Fruit fly (Drosophila melanogaster) whole organism, embryonic: ENCODE measurements around the gene CG12075.

Experiments
- Aef1 ChIP-seq: fragments of 200-800 bp; sonication (Bioruptor generic); IDR thresholded peaks from 3 replicates; pipeline ENCODE4 v1.3.6; 2022; ENCODE audit warnings: missing biosample characterization, missing genetic modification characterization
- BEAF-32 ChIP-seq: fragments of 200-800 bp; sonication (Bioruptor generic); optimal IDR thresholded peaks from 3 replicates; lab custom pipeline; 2017; ENCODE audit warnings: missing biosample characterization, missing genetic modification characterization, mild to moderate bottlenecking, moderate library complexity, missing genetic modification reagents
- CG10431 ChIP-seq: fragments of 200-800 bp; sonication (Bioruptor generic); optimal IDR thresholded peaks from 3 replicates; lab custom pipeline; 2018; ENCODE audit warnings: missing biosample characterization, mild to moderate bottlenecking, missing genetic modification characterization
- CG11247 ChIP-seq: fragments of 200-800 bp; sonication (Bioruptor generic); IDR thresholded peaks from 2 replicates; pipeline ENCODE4 v1.3.6; 2022; ENCODE audit warnings: missing biosample characterization, missing genetic modification characterization
- CG11696 ChIP-seq: fragments of 200-800 bp; sonication (Bioruptor generic); IDR thresholded peaks from 2 replicates; pipeline ENCODE4 v1.3.6; 2022; ENCODE audit warnings: missing biosample characterization, missing genetic modification characterization
- CG13123 ChIP-seq: fragments of 200-800 bp; sonication (Bioruptor generic); optimal IDR thresholded peaks from 2 replicates; lab custom pipeline; 2016; ENCODE audit warnings: missing biosample characterization, missing genetic modification characterization
- CG14860 ChIP-seq: fragments of 200-800 bp; sonication (Bioruptor generic); IDR thresholded peaks from 3 replicates; pipeline ENCODE4 v1.3.6; 2022; ENCODE audit warnings: missing biosample characterization, missing genetic modification characterization; ENCODE audit not compliant: partially characterized antibody
- CG15269 ChIP-seq: fragments of 200-800 bp; sonication (Bioruptor generic); optimal IDR thresholded peaks from 2 replicates; lab custom pipeline; 2018; ENCODE audit warnings: missing biosample characterization, mild to moderate bottlenecking, missing genetic modification characterization, moderate library complexity
- CG1603 ChIP-seq: fragments of 200-800 bp; sonication (Bioruptor generic); optimal IDR thresholded peaks from 2 replicates; lab custom pipeline; 2019; ENCODE audit warnings: missing biosample characterization, mild to moderate bottlenecking, missing genetic modification characterization, moderate library complexity
- CG16779 ChIP-seq: fragments of 200-800 bp; sonication (Bioruptor generic); IDR thresholded peaks from 2 replicates; pipeline ENCODE4 v1.3.6; 2022; ENCODE audit warnings: missing biosample characterization, missing genetic modification characterization
- CG18262 ChIP-seq: fragments of 200-800 bp; optimal IDR thresholded peaks from 3 replicates; lab custom pipeline; 2019; ENCODE audit warnings: missing biosample characterization, mild to moderate bottlenecking, missing genetic modification characterization, moderate library complexity
- CG3163 ChIP-seq: fragments of 200-800 bp; sonication (Bioruptor generic); optimal IDR thresholded peaks from 3 replicates; lab custom pipeline; 2016; ENCODE audit warnings: missing biosample characterization, missing genetic modification characterization
- CG42726 ChIP-seq: fragments of 200-800 bp; sonication (Bioruptor generic); IDR thresholded peaks from 2 replicates; pipeline ENCODE4 v1.3.6; 2022; ENCODE audit warnings: missing biosample characterization, missing genetic modification characterization; ENCODE audit not compliant: partially characterized antibody
- CG4854 ChIP-seq: fragments of 200-800 bp; sonication (Bioruptor generic); optimal IDR thresholded peaks from 2 replicates; lab custom pipeline; 2016; ENCODE audit warnings: missing biosample characterization, missing genetic modification characterization, inconsistent platforms
- CG6813 ChIP-seq: fragments of 200-800 bp; sonication (Bioruptor generic); optimal IDR thresholded peaks from 2 replicates; lab custom pipeline; 2017; ENCODE audit warnings: missing biosample characterization, missing genetic modification characterization, mild to moderate bottlenecking, moderate library complexity, missing genetic modification reagents
- CG7987 ChIP-seq: fragments of 200-800 bp; sonication (Bioruptor generic); optimal IDR thresholded peaks from 2 replicates; lab custom pipeline; 2018; ENCODE audit warnings: missing biosample characterization, mild to moderate bottlenecking, missing genetic modification characterization, moderate library complexity
- CG8478 ChIP-seq: fragments of >200 bp; optimal IDR thresholded peaks from 2 replicates; lab custom pipeline; 2018
- CG9876 ChIP-seq: fragments of 200-800 bp; sonication (Bioruptor generic); optimal IDR thresholded peaks from 2 replicates; lab custom pipeline; 2016; ENCODE audit warnings: missing biosample characterization, missing genetic modification characterization
- Deaf1 ChIP-seq: fragments of 200-800 bp; optimal IDR thresholded peaks from 3 replicates; lab custom pipeline; 2019; ENCODE audit warnings: missing biosample characterization, mild to moderate bottlenecking, missing genetic modification characterization, moderate library complexity
- Dfd ChIP-seq, 2 experiments: fragments of >200 bp; optimal IDR thresholded peaks; 2 replicates each; lab custom pipeline; 2017; ENCODE audit warnings: missing biosample characterization in 2 of 2, missing genetic modification characterization in 2 of 2
- Doc2 ChIP-seq: fragments of 200-800 bp; sonication (Bioruptor generic); IDR thresholded peaks from 2 replicates; pipeline ENCODE4 v1.3.6; 2022; ENCODE audit warnings: missing biosample characterization, missing genetic modification characterization
- HLHmδ ChIP-seq: fragments of 200-800 bp; sonication (Bioruptor generic); optimal IDR thresholded peaks from 2 replicates; lab custom pipeline; 2018; ENCODE audit warnings: missing biosample characterization, mild to moderate bottlenecking, missing genetic modification characterization, moderate library complexity
- Hand ChIP-seq: fragments of 200-800 bp; sonication (Bioruptor generic); optimal IDR thresholded peaks from 2 replicates; lab custom pipeline; 2017; ENCODE audit warnings: mild to moderate bottlenecking, missing biosample characterization, missing genetic modification reagents, missing genetic modification characterization
- MBD-R2 ChIP-seq: fragments of 200-800 bp; sonication (Bioruptor generic); IDR thresholded peaks from 2 replicates; pipeline ENCODE4 v1.3.6; 2022; ENCODE audit warnings: missing biosample characterization, missing genetic modification characterization
- Max ChIP-seq: fragments of 200-800 bp; sonication (Bioruptor generic); optimal IDR thresholded peaks from 2 replicates; lab custom pipeline; 2016; ENCODE audit warnings: missing biosample characterization, mild to moderate bottlenecking, missing genetic modification characterization
- Med ChIP-seq: fragments of 200-800 bp; sonication (Bioruptor generic); peaks from one replicate; lab custom pipeline; 2016; ENCODE audit warnings: missing biosample characterization, missing genetic modification characterization, mild to moderate bottlenecking, inconsistent platforms, moderate library complexity
- Oli ChIP-seq: fragments of 200-800 bp; sonication (Bioruptor generic); optimal IDR thresholded peaks from 2 replicates; lab custom pipeline; 2018; ENCODE audit warnings: missing biosample characterization, mild to moderate bottlenecking, missing genetic modification characterization, moderate library complexity
- Stat92E ChIP-seq, 3 experiments: fragments of >200 bp in 2 of 3; fragments of 200-800 bp in 1 of 3; sonication (Bioruptor generic) in 1 of 3; optimal IDR thresholded peaks; 2 replicates each; lab custom pipeline; 2017 to 2019; ENCODE audit warnings: missing biosample characterization in 3 of 3, missing genetic modification characterization in 3 of 3, mild to moderate bottlenecking in 1 of 3, moderate library complexity in 1 of 3
- abd-A ChIP-seq: fragments of 200-800 bp; sonication (Bioruptor generic); optimal IDR thresholded peaks from 3 replicates; lab custom pipeline; 2019; ENCODE audit warnings: missing biosample characterization, mild to moderate bottlenecking, missing genetic modification characterization, moderate library complexity
- cad ChIP-seq: fragments of >200 bp; optimal IDR thresholded peaks from 2 replicates; lab custom pipeline; 2017; ENCODE audit warnings: missing biosample characterization, missing genetic modification characterization
- corto ChIP-seq: fragments of 200-800 bp; sonication (Bioruptor generic); optimal IDR thresholded peaks from 2 replicates; lab custom pipeline; 2016; ENCODE audit warnings: missing biosample characterization, mild to moderate bottlenecking, missing genetic modification characterization, moderate library complexity
- cwo ChIP-seq: fragments of 200-800 bp; sonication (Bioruptor generic); optimal IDR thresholded peaks from 3 replicates; lab custom pipeline; 2017; ENCODE audit warnings: missing biosample characterization, missing genetic modification characterization, mild to moderate bottlenecking, moderate library complexity, missing genetic modification reagents
- dmrt11E ChIP-seq: fragments of 200-800 bp; sonication (Bioruptor generic); optimal IDR thresholded peaks from 3 replicates; lab custom pipeline; 2018; ENCODE audit warnings: missing biosample characterization, mild to moderate bottlenecking, missing genetic modification characterization, moderate library complexity
- emc ChIP-seq: fragments of 200-800 bp; sonication (Bioruptor generic); optimal IDR thresholded peaks from 2 replicates; lab custom pipeline; 2016; ENCODE audit warnings: missing biosample characterization, missing genetic modification characterization
- eve ChIP-seq, 2 experiments: fragments of >200 bp; optimal IDR thresholded peaks; 2 replicates each; lab custom pipeline; 2017; ENCODE audit warnings: missing biosample characterization in 2 of 2, missing genetic modification characterization in 2 of 2
- exex ChIP-seq: fragments of 200-800 bp; sonication (Bioruptor generic); optimal IDR thresholded peaks from 4 replicates; lab custom pipeline; 2018; ENCODE audit warnings: missing biosample characterization, mild to moderate bottlenecking, missing genetic modification characterization, moderate library complexity
- eyg ChIP-seq: fragments of 200-800 bp; sonication (Bioruptor generic); optimal IDR thresholded peaks from 3 replicates; lab custom pipeline; 2016; ENCODE audit warnings: missing biosample characterization, missing genetic modification characterization
- gro ChIP-seq: fragments of 200-800 bp; sonication (Bioruptor generic); optimal IDR thresholded peaks from 2 replicates; lab custom pipeline; 2016; ENCODE audit warnings: missing biosample characterization, missing genetic modification characterization
- gsb ChIP-seq: fragments of 200-800 bp; sonication (Bioruptor generic); IDR thresholded peaks from 2 replicates; pipeline ENCODE4 v1.3.6; 2022; ENCODE audit warnings: missing biosample characterization, missing genetic modification characterization
- gsb-n ChIP-seq: fragments of 200-800 bp; sonication (Bioruptor generic); optimal IDR thresholded peaks from 3 replicates; lab custom pipeline; 2018; ENCODE audit warnings: missing biosample characterization, mild to moderate bottlenecking, missing genetic modification characterization
- hbn ChIP-seq: fragments of 200-800 bp; sonication (Bioruptor generic); IDR thresholded peaks from 2 replicates; pipeline ENCODE4 v1.3.6; 2022; ENCODE audit warnings: missing biosample characterization, missing genetic modification characterization; ENCODE audit not compliant: partially characterized antibody
- ind ChIP-seq: fragments of 200-800 bp; sonication (Bioruptor generic); optimal IDR thresholded peaks from 3 replicates; lab custom pipeline; 2016; ENCODE audit warnings: missing biosample characterization, missing genetic modification characterization
- lbe ChIP-seq: fragments of 200-800 bp; sonication (Bioruptor generic); optimal IDR thresholded peaks from 2 replicates; lab custom pipeline; 2016; ENCODE audit warnings: missing biosample characterization, mild to moderate bottlenecking, missing genetic modification characterization
- nerfin-1 ChIP-seq: fragments of 200-800 bp; sonication (Bioruptor generic); optimal IDR thresholded peaks from 3 replicates; lab custom pipeline; 2019; ENCODE audit warnings: missing biosample characterization, mild to moderate bottlenecking, missing genetic modification characterization, moderate library complexity
- pros ChIP-seq: fragments of 200-800 bp; sonication (Bioruptor generic); optimal IDR thresholded peaks from 3 replicates; lab custom pipeline; 2019; ENCODE audit warnings: missing biosample characterization, mild to moderate bottlenecking, missing genetic modification characterization, moderate library complexity
- sd ChIP-seq: fragments of 200-800 bp; sonication (Bioruptor generic); optimal IDR thresholded peaks from 3 replicates; lab custom pipeline; 2018; ENCODE audit warnings: missing biosample characterization, mild to moderate bottlenecking, missing genetic modification characterization, moderate library complexity
- slbo ChIP-seq: fragments of 200-800 bp; sonication (Bioruptor generic); IDR thresholded peaks from 2 replicates; pipeline ENCODE4 v1.3.6; 2022; ENCODE audit warnings: missing biosample characterization, missing genetic modification characterization
- sob ChIP-seq: fragments of 200-800 bp; sonication (Bioruptor generic); IDR thresholded peaks from 2 replicates; pipeline ENCODE4 v1.3.6; 2022; ENCODE audit warnings: missing biosample characterization, missing genetic modification characterization
- stc ChIP-seq: fragments of 200-800 bp; sonication (Bioruptor generic); IDR thresholded peaks from 2 replicates; pipeline ENCODE4 v1.3.6; 2022; ENCODE audit warnings: missing biosample characterization, missing genetic modification characterization
- sug ChIP-seq: fragments of 200-800 bp; optimal IDR thresholded peaks from 2 replicates; lab custom pipeline; 2019; ENCODE audit warnings: missing biosample characterization, mild to moderate bottlenecking, missing genetic modification characterization, moderate library complexity
- tx ChIP-seq: fragments of 200-800 bp; sonication (Bioruptor generic); optimal IDR thresholded peaks from 2 replicates; lab custom pipeline; 2016; ENCODE audit warnings: missing biosample characterization, missing genetic modification characterization
- wek ChIP-seq: fragments of 200-800 bp; sonication (Bioruptor generic); optimal IDR thresholded peaks from 3 replicates; lab custom pipeline; 2018; ENCODE audit warnings: missing biosample characterization, mild to moderate bottlenecking, missing genetic modification characterization, moderate library complexity

CG12075 gene

DNA sequence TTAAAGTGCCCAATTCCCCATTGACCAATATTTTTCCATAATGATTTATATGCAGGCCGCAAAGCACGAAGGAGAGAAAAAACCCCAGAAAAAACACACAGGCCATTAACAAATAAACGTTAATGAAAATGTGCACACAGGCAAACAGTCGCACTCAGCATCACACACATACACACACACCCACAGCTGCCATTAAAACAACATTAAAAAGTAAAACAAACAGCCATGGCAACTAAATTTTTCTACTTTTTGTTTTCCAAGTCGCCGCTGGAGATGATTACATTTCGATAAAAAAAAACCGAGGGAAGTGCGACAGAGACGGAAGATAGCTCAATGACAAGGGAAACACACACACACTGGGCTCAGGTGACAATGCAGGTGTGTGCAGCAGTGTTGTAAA, 49.3 kb downstream of the CG12075 start (continued):
- TF ChIP-seq MBD-R2 (GFP tag; lab: Robert Waterston, UW) (no peak), CG4854 (GFP tag; lab: Kevin White, UChicago) (no peak), gro (GFP tag; lab: Kevin White, UChicago) (no peak), Aef1 (GFP tag; lab: Robert Waterston, UW) (no peak), Doc2 (GFP tag; lab: Robert Waterston, UW) (no peak), CG1603 (peak; percentile 4), sob (no peak), pros (no peak), BEAF-32 (GFP tag; lab: Kevin White, UChicago) (no peak), CG13123 (GFP tag; lab: Kevin White, UChicago) (no peak), hbn (GFP tag; lab: Robert Waterston, UW) (no peak), CG3163 (GFP tag; lab: Kevin White, UChicago) (no peak), emc (GFP tag; lab: Kevin White, UChicago) (no peak), gsb-n (tag; lab: Kevin White, UChicago) (no peak), CG16779 (GFP tag; lab: Robert Waterston, UW) (no peak), eve (GFP tag; optimal IDR thresholded peaks at IDR 0.05; lab: Kevin White, UChicago) (no peak), Deaf1 (tag; lab: Kevin White, UChicago) (no peak), CG8478 (no peak), Max (GFP tag; lab: Kevin White, UChicago) (no peak), exex (tag; lab: Kevin White, UChicago) (no peak), ind (no peak), abd-A (tag; lab: Kevin White, UChicago) (no peak), CG11696 (GFP tag; lab: Robert Waterston, UW) (no peak), CG18262 (no peak), Med (GFP tag; lab: Kevin White, UChicago) (peak; percentile 62), gsb (GFP tag; lab: Robert Waterston, UW) (no peak), sug (tag; lab: Kevin White, UChicago) (no peak), Hand (GFP tag; lab: Kevin White, UChicago) (no peak), tx (GFP tag; lab: Kevin White, UChicago) (no peak), corto (GFP tag; lab: Kevin White, UChicago) (no peak), cad (GFP tag; lab: Kevin White, UChicago) (no peak), CG9876 (GFP tag; lab: Kevin White, UChicago) (no peak), sd (tag; lab: Kevin White, UChicago) (no peak), Stat92E (GFP tag; optimal IDR thresholded peaks at IDR 0.05; lab: Kevin White, UChicago) (no peak), cwo (no peak), lbe (no peak), CG10431 (GFP tag; lab: Kevin White, UChicago) (peak; percentile 3), eyg (GFP tag; lab: Kevin White, UChicago) (no peak), dmrt11E (tag; lab: Kevin White, UChicago) (no peak), CG6813 (GFP tag; lab: Kevin White, UChicago) (peak; percentile 30), CG11247 (GFP tag; lab: Robert Waterston, UW) (no peak), Oli (tag; lab: Kevin White, UChicago) (no peak), slbo (GFP tag; lab: Robert Waterston, UW) (no peak), wek (GFP tag; lab: Kevin White, UChicago) (peak; percentile 25), CG42726 (GFP tag; lab: Robert Waterston, UW) (no peak), stc (no peak), nerfin-1 (tag; lab: Kevin White, UChicago) (no peak), CG15269 (tag; lab: Kevin White, UChicago) (peak; percentile 28), HLHmδ (GFP tag; lab: Kevin White, UChicago) (no peak), CG14860 (no peak), CG7987 (GFP tag; lab: Kevin White, UChicago) (peak; percentile 2), Dfd (GFP tag; optimal IDR thresholded peaks at IDR 0.05; lab: Kevin White, UChicago) (no peak)
